Worm (Caenorhabditis elegans): ENCODE measurements around the gene cyn-3.

cyn-3 gene

ce11 chrV:15225650-15226049 is 35.9 kb downstream of the cyn-3 start, which contains the start of gene srw-14:
srw-14 (plus strand) TSS chrV:15225950.
- no peak for TF ChIP-seq vab-15 (tag; optimal IDR thresholded peaks at IDR 0.05)
- no peak for TF ChIP-seq tbx-2 (tag; optimal IDR thresholded peaks at IDR 0.05)
- TF ChIP-seq pqm-1 (tag; optimal IDR thresholded peaks at IDR 0.05): no peak
- no peak for TF ChIP-seq lsy-2 (tag; optimal IDR thresholded peaks at IDR 0.05)
- no peak for TF ChIP-seq zag-1 (tag; optimal IDR thresholded peaks at IDR 0.05)
- no peak for TF ChIP-seq C34B4.2 (tag; optimal IDR thresholded peaks at IDR 0.05)
- no peak for TF ChIP-seq grh-1 (GFP tag; IDR thresholded peaks at IDR 0.05)
- no peak for TF ChIP-seq sup-37 (GFP tag; optimal IDR thresholded peaks at IDR 0.05)
- no peak for TF ChIP-seq dpl-1 (GFP tag; optimal IDR thresholded peaks at IDR 0.05)
- TF ChIP-seq nhr-71 (tag; optimal IDR thresholded peaks at IDR 0.05): no peak
- no peak for TF ChIP-seq hlh-4 (tag; optimal IDR thresholded peaks at IDR 0.05)
- no peak for TF ChIP-seq unc-98 (GFP tag; IDR thresholded peaks at IDR 0.05)
- no peak for TF ChIP-seq skn-1 (tag; optimal IDR thresholded peaks at IDR 0.05)
- no peak for TF ChIP-seq hpl-2 (GFP tag; optimal IDR thresholded peaks at IDR 0.05)
- TF ChIP-seq ceh-63 (GFP tag; optimal IDR thresholded peaks at IDR 0.05): no peak
- no peak for TF ChIP-seq ceh-90 (tag; optimal IDR thresholded peaks at IDR 0.05)
- TF ChIP-seq fkh-10 (GFP tag; optimal IDR thresholded peaks at IDR 0.05): no peak

ce11 chrV:15226206-15226605 is 36.5 kb downstream of the cyn-3 start:
- TF ChIP-seq egl-27 (tag; optimal IDR thresholded peaks at IDR 0.05): no peak
- no peak for TF ChIP-seq Y116A8C.19 (tag; optimal IDR thresholded peaks at IDR 0.05; ENCODE audit: borderline replicate concordance)
- TF ChIP-seq mdl-1 (tag; optimal IDR thresholded peaks at IDR 0.05): no peak
- TF ChIP-seq elt-2 (tag; optimal IDR thresholded peaks at IDR 0.05): peak; percentile 79
- TF ChIP-seq tlp-1 (tag; optimal IDR thresholded peaks at IDR 0.05): peak; percentile 45

ce11 chrV:15230243-15230642 is 40.5 kb downstream of the cyn-3 start, which contains the start of gene srw-15:
srw-15 (plus strand) TSS chrV:15230543.
- TF ChIP-seq efl-1 (optimal IDR thresholded peaks at IDR 0.05) (no peak), efl-1 (GFP tag; optimal IDR thresholded peaks at IDR 0.05 in 1 of 2) (peak in 1 of 2 experiments; percentile 60), F16B12.6 (tag; optimal IDR thresholded peaks at IDR 0.05) (no peak)

- TF ChIP-seq efl-1 (optimal IDR thresholded peaks at IDR 0.05) (no peak), efl-1 (GFP tag; optimal IDR thresholded peaks at IDR 0.05 in 1 of 2) (no peak), elt-3 (tag; optimal IDR thresholded peaks at IDR 0.05) (no peak), pax-3 (tag; optimal IDR thresholded peaks at IDR 0.05) (no peak), swsn-7 (tag; optimal IDR thresholded peaks at IDR 0.05) (no peak), elt-2 (tag; optimal IDR thresholded peaks at IDR 0.05) (no peak), zip-4 (GFP tag; optimal IDR thresholded peaks at IDR 0.05) (no peak), jun-1 (tag; optimal IDR thresholded peaks at IDR 0.05) (no peak), ceh-82 (tag; optimal IDR thresholded peaks at IDR 0.05) (no peak)
Observed at ce11 chrV:15232200-15232599, 42.5 kb downstream of the cyn-3 start, which contains the start of gene srw-13. srw-13 (plus strand) TSS chrV:15232500.

- TF ChIP-seq lin-35 (GFP tag; optimal IDR thresholded peaks at IDR 0.05): no peak
- no peak for TF ChIP-seq nhr-47 (tag; optimal IDR thresholded peaks at IDR 0.05)
- TF ChIP-seq nhr-84 (tag; optimal IDR thresholded peaks at IDR 0.05): no peak
Observed at ce11 chrV:15235661-15236060, 45.9 kb downstream of the cyn-3 start, which contains the start of gene nhr-164. nhr-164 (minus strand) TSS chrV:15235761.

ce11 chrV:15238552-15238951 is 48.8 kb downstream of the cyn-3 start, which contains the start of gene srw-12:
srw-12 (minus strand) TSS chrV:15238652.
- TF ChIP-seq elt-2 (tag; optimal IDR thresholded peaks at IDR 0.05) (no peak), tbx-2 (tag; optimal IDR thresholded peaks at IDR 0.05) (no peak), sptf-1 (tag; optimal IDR thresholded peaks at IDR 0.05) (no peak), egl-13 (tag; optimal IDR thresholded peaks at IDR 0.05) (no peak), unc-86 (tag; optimal IDR thresholded peaks at IDR 0.05) (no peak), irx-1 (tag; optimal IDR thresholded peaks at IDR 0.05) (no peak), jun-1 (tag; optimal IDR thresholded peaks at IDR 0.05) (no peak), nhr-71 (tag; optimal IDR thresholded peaks at IDR 0.05) (no peak), elt-3 (tag; optimal IDR thresholded peaks at IDR 0.05) (no peak), lin-13 (GFP tag; optimal IDR thresholded peaks at IDR 0.05) (no peak), egl-27 (tag; optimal IDR thresholded peaks at IDR 0.05) (no peak), efl-1 (optimal IDR thresholded peaks at IDR 0.05) (no peak), efl-1 (GFP tag; optimal IDR thresholded peaks at IDR 0.05 in 1 of 2) (no peak), lin-39 (tag; optimal IDR thresholded peaks at IDR 0.05) (no peak), nhr-85 (tag) (no peak), ztf-11 (tag; optimal IDR thresholded peaks at IDR 0.05) (no peak)
